Fruit fly (Drosophila melanogaster) whole organism, prepupa: ENCODE data around the gene CG10600.

ENCODE experiments used
- CG9139 ChIP-seq: fragments of 200-800 bp; sonication (Bioruptor generic); optimal IDR thresholded peaks from 3 replicates; lab custom pipeline; 2017; ENCODE audit warnings: missing biosample characterization, mild to moderate bottlenecking, missing genetic modification characterization
- Eip78C ChIP-seq: fragments of 200-800 bp; sonication (Bioruptor generic); peaks from one replicate; lab custom pipeline; 2016; ENCODE audit warnings: missing biosample characterization, missing genetic modification characterization
- Ets96B ChIP-seq: fragments of 200-800 bp; optimal IDR thresholded peaks from 2 replicates; lab custom pipeline; 2019; ENCODE audit warnings: missing biosample characterization, mild to moderate bottlenecking, missing genetic modification characterization, moderate library complexity
- Hr38 ChIP-seq: sonication (Bioruptor generic); optimal IDR thresholded peaks from 2 replicates; lab custom pipeline; 2016; ENCODE audit warnings: missing biosample characterization, missing genetic modification characterization
- Hr39 ChIP-seq: fragments of 200-800 bp; sonication (Bioruptor generic); optimal IDR thresholded peaks from 2 replicates; lab custom pipeline; 2016; ENCODE audit warnings: missing biosample characterization, missing genetic modification characterization
- Met ChIP-seq: fragments of 200-800 bp; sonication (Bioruptor generic); optimal IDR thresholded peaks from 3 replicates; lab custom pipeline; 2016; ENCODE audit warnings: missing biosample characterization, missing genetic modification characterization

DNA sequence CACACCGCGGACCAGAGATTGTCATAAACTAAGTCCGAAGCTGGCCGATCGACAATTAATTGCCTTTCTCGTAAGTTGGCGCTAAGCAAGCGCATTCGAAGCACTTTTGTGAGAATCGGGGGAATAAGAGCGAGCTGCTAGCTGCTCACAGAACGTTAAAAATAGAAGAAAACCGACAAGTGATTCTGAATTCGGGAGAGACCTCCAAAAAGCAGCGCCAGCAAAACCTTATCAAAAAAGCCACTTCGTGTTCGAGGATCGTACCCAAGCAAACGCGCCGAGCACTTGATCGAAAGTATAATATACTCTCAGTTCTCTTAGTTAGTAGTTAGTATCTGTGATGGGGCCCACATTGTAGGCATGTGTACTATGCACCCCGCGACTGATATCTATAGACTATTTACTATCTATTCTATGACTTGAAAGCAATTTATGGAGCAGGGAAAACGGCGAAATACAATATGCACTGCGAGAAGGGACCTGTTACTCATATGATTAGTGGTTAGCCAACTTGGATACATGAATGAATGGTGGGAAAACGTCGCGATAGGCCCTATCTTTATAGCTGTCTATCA lies 52.0 kb downstream of the CG10600 start:
- TF ChIP-seq Hr39 (GFP tag; lab: Kevin White, UChicago): no peak
- no peak for TF ChIP-seq Eip78C (GFP tag; lab: Kevin White, UChicago)
- no peak for TF ChIP-seq Ets96B (tag; lab: Kevin White, UChicago)
- no peak for TF ChIP-seq Hr38 (GFP tag; lab: Kevin White, UChicago)
- no peak for TF ChIP-seq CG9139
- no peak for TF ChIP-seq Met
